Fruit fly (Drosophila melanogaster): ENCODE data around the gene CG5577.
A peak's percentile ranks its signal among the peaks of the same experiment; 100 is the strongest.

Gene CG5577

DNA sequence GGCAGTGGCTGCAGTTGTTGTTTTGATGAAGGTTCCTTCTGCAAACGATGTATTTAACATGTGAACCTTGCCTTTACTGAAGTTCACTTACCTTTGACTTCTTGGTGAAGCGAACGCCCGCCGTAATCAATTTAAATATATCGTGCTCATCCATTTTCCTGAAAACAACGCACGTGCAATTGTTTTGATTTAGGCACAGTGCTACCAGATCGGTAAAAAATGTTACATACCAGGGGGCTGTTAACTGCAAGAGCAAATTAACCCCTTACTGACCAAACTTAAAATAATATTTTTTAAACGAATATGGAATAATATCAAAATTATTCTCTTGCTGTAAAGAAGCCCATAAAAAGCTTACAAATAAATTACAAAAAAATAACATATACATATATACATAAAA, 36.7 kb downstream of the CG5577 start, which contains the start of gene ais (continued):
- TF ChIP-seq CG9437 (GFP tag; optimal IDR thresholded peaks at IDR 0.05) (no peak), pb (GFP tag; optimal IDR thresholded peaks at IDR 0.05) (no peak), unpg (GFP tag; optimal IDR thresholded peaks at IDR 0.05) (peak; percentile 39), dati (GFP tag; IDR thresholded peaks at IDR 0.05) (no peak), CG30431 (GFP tag; optimal IDR thresholded peaks at IDR 0.05) (no peak), gfzf (GFP tag; optimal IDR thresholded peaks at IDR 0.05) (no peak), CG2116 (GFP tag; optimal IDR thresholded peaks at IDR 0.05) (no peak), aop (GFP tag; IDR thresholded peaks at IDR 0.05) (no peak)

dm6 chr3L:17802107-17802506, 39.1 kb downstream of the CG5577 start, which contains the start of gene NUCB1:
NUCB1 (minus strand) TSS chr3L:17802279.
- peak; percentile 63 for TF ChIP-seq CG17912 (GFP tag; optimal IDR thresholded peaks at IDR 0.05)
- peak; percentile 29 for TF ChIP-seq CG18619 (GFP tag; optimal IDR thresholded peaks at IDR 0.05)
- TF ChIP-seq exex (tag; optimal IDR thresholded peaks at IDR 0.05): no peak
- no peak for TF ChIP-seq pan (optimal IDR thresholded peaks at IDR 0.05)
- peak in 1 of 2 experiments; percentile 40 for TF ChIP-seq pan (GFP tag; optimal IDR thresholded peaks at IDR 0.05 in 1 of 2, IDR thresholded peaks at IDR 0.05 in 1 of 2)
- TF ChIP-seq CG12744 (GFP tag; optimal IDR thresholded peaks at IDR 0.05): peak; percentile 47
- 0 out of 2 replicates have a peak, but pooled peaks have one; percentile 2 for TF ChIP-seq Scr (GFP tag; IDR thresholded peaks at IDR 0.05; ENCODE audit: partially characterized antibody)
- TF ChIP-seq zen (tag; optimal IDR thresholded peaks at IDR 0.05): peak; percentile 46
- TF ChIP-seq MTF-1 (GFP tag; optimal IDR thresholded peaks at IDR 0.05; ENCODE audit: borderline replicate concordance): peak; percentile 36
- peak in 1 of 3 experiments; percentile 23 for TF ChIP-seq Stat92E (GFP tag; optimal IDR thresholded peaks at IDR 0.05)
- TF ChIP-seq Tbp (GFP tag; optimal IDR thresholded peaks at IDR 0.05): no peak
- no peak for TF ChIP-seq otp (GFP tag; IDR thresholded peaks at IDR 0.05)
- TF ChIP-seq tgo (GFP tag; IDR thresholded peaks at IDR 0.05): no peak
- peak; percentile 79 for TF ChIP-seq sens (GFP tag)
- peak; percentile 36 for TF ChIP-seq CHES-1-like (GFP tag; optimal IDR thresholded peaks at IDR 0.05)
- peak; percentile 2 for TF ChIP-seq CG9727 (GFP tag; optimal IDR thresholded peaks at IDR 0.05)
- peak; percentile 37; the same call in 1 of the 2 replicates for TF ChIP-seq Bgb (GFP tag; IDR thresholded peaks at IDR 0.05; ENCODE audit: partially characterized antibody)
- peak; percentile 85 for TF ChIP-seq Lhr (GFP tag; optimal IDR thresholded peaks at IDR 0.05)
- no peak for TF ChIP-seq Trl (optimal IDR thresholded peaks at IDR 0.05)
- peak; percentile 36 for TF ChIP-seq Trl (GFP tag; optimal IDR thresholded peaks at IDR 0.05)
- no peak for TF ChIP-seq hth (optimal IDR thresholded peaks at IDR 0.05)
- TF ChIP-seq klu (GFP tag; IDR thresholded peaks at IDR 0.05): no peak
- peak; percentile 20 for TF ChIP-seq pb (GFP tag; optimal IDR thresholded peaks at IDR 0.05)
- TF ChIP-seq Hr3 (GFP tag; optimal IDR thresholded peaks at IDR 0.05): peak; percentile 19
- TF ChIP-seq CG1602 (GFP tag; optimal IDR thresholded peaks at IDR 0.05): peak; percentile 20
- no peak; the same call in 1 of the 2 replicates for TF ChIP-seq bbx (GFP tag; IDR thresholded peaks at IDR 0.05; ENCODE audit: partially characterized antibody)
- TF ChIP-seq vfl (GFP tag; optimal IDR thresholded peaks at IDR 0.05): peak; percentile 29
- TF ChIP-seq gcm2 (GFP tag; optimal IDR thresholded peaks at IDR 0.05): peak; percentile 7
- TF ChIP-seq CG12155 (GFP tag; optimal IDR thresholded peaks at IDR 0.05): peak; percentile 11
- peak; percentile 48; the same call in 1 of the 3 replicates for TF ChIP-seq Opbp (GFP tag; IDR thresholded peaks at IDR 0.05; ENCODE audit: partially characterized antibody)
- peak; percentile 94 for TF ChIP-seq CG4617 (GFP tag; optimal IDR thresholded peaks at IDR 0.05; ENCODE audit: borderline replicate concordance)
- no peak; the same call in 1 of the 2 replicates for TF ChIP-seq CG1024 (GFP tag; IDR thresholded peaks at IDR 0.05)
- no peak for TF ChIP-seq sim (GFP tag; IDR thresholded peaks at IDR 0.05)
- TF ChIP-seq Mad (GFP tag; optimal IDR thresholded peaks at IDR 0.05): peak; percentile 12
- no peak for TF ChIP-seq CG12071 (GFP tag; optimal IDR thresholded peaks at IDR 0.05)
- peak; percentile 83 for TF ChIP-seq HmgZ (tag; optimal IDR thresholded peaks at IDR 0.05)
- TF ChIP-seq CG3281 (GFP tag; optimal IDR thresholded peaks at IDR 0.05): peak; percentile 39
- peak in 1 of 2 experiments; percentile 22 for TF ChIP-seq Hr51 (GFP tag; optimal IDR thresholded peaks at IDR 0.05)
- peak; percentile 47 for TF ChIP-seq CoRest (tag; optimal IDR thresholded peaks at IDR 0.05)
- no peak for TF ChIP-seq caup (GFP tag; optimal IDR thresholded peaks at IDR 0.05; ENCODE audit: severe bottlenecking)
- no peak for TF ChIP-seq bowl (GFP tag; IDR thresholded peaks at IDR 0.05)
- no peak for TF ChIP-seq sima (GFP tag; optimal IDR thresholded peaks at IDR 0.05)
- no peak for TF ChIP-seq en (GFP tag; optimal IDR thresholded peaks at IDR 0.05)

Data from whole organism, embryonic.